Worm (Caenorhabditis elegans): ENCODE data around the gene sdn-1.

sdn-1 gene

DNA sequence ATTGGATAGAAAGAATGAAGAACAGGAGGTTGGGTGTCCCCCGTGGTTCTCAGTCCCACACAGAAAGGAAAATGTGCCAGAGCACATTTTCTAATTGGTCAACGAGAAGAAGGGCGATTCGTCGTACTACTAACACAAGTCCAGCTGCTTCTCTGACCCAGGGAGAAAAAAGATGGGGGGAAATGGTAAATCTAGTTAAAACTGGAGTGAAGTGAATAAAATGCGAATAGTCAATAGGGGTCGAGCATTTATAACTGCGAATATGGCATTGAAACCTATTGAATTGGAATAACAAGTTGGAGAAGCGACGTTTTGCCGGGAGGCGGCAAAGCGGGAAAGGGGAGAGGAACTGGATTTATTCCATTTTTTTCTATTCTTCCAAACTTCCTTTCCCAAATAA lies 29.5 kb upstream of the sdn-1 start:
- TF ChIP-seq unc-42 (tag; optimal IDR thresholded peaks at IDR 0.05) = peak; percentile 56
- no peak for TF ChIP-seq K02D7.2 (tag; optimal IDR thresholded peaks at IDR 0.05)

DNA sequence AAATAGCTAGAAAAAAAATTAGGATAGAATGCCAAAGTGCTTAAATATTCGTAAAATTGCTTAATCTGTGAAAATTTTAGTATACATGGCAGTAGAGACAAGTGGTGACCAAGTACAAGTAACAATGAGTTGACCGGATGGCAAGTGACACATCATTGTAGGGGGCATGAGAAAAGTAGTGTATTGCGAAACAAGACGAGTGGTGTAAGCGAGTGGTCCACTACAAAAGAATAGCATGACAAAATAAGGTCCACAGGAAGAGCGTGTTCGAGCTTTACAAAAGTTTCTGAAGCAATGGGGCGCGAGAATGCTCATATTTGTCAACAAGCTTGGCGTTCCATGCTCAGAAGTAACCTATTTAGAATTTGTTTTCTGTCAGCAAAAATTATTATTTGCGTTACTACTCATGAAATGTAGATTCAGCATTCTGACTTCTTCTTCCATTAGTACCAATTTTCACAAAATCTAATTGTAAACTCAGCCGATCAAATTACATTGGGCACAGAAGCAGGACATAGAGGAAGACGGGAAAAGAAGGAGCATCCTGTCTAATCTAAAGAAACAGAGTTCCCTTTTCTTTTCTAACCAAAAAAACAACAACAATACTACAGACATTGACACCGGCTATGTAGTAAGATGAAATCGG lies 26.5 kb upstream of the sdn-1 start:
- TF ChIP-seq unc-42 (tag; optimal IDR thresholded peaks at IDR 0.05) (peak; percentile 79), ceh-31 (tag; optimal IDR thresholded peaks at IDR 0.05) (no peak)

DNA sequence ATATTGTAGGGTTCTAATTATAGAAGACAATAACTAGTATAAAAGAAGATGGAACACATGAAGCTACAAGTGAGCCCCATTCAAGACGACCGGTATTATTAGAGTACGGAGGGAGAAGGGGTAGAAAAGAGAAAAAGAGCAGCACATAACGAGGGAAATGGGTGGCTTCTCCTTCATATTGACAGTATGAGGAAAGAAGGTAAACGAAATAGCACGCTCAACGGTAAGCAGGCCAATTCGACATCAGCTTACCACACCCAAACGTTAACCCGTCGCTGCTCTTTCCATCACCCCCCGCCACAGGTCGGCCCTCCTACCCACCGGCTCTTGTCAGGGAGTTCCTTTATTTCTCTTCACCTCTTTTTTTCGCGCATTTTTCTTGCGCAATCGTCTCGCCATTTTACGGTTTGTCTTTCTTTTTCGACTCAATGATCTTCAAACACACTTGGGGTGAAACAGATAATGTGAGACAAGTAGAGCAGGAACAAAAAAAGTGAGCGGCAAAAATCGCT lies 25.5 kb upstream of the sdn-1 start:
- TF ChIP-seq ceh-18 (tag; optimal IDR thresholded peaks at IDR 0.05) (peak; percentile 43), tbx-2 (tag; optimal IDR thresholded peaks at IDR 0.05) (peak; percentile 9), ceh-45 (GFP tag; IDR thresholded peaks at IDR 0.05) (no peak), C08G9.2 (tag; optimal IDR thresholded peaks at IDR 0.05) (no peak)

DNA sequence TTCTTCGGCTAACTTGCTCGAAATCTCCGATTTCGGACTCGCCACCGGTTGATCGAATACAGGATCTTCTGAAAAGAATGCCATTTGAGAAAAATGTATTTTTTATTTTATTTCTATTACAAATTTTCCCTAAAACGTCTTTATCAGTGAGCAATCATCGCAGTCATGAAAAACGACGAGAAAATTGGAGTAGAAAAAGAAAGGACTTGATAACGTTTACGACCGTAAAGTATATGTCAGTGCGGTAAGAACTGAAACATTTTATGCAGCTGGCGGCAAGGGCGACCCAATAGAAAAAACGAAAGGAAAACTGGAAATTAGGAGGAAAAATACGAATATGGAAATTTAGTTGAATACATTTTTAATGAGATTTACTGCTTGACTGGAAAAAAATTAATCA lies 24.7 kb upstream of the sdn-1 start:
- no peak for TF ChIP-seq unc-55 (GFP tag; optimal IDR thresholded peaks at IDR 0.05)
- no peak for TF ChIP-seq hlh-8 (tag; optimal IDR thresholded peaks at IDR 0.05)
- TF ChIP-seq Y22D7AL.16 (tag; optimal IDR thresholded peaks at IDR 0.05) = no peak
- no peak for TF ChIP-seq pat-9 (tag; optimal IDR thresholded peaks at IDR 0.05)
- TF ChIP-seq pag-3 (tag; optimal IDR thresholded peaks at IDR 0.05; ENCODE audit: borderline replicate concordance) = no peak
- no peak for TF ChIP-seq rnt-1 (tag; optimal IDR thresholded peaks at IDR 0.05)
- no peak for TF ChIP-seq ceh-30 (tag; optimal IDR thresholded peaks at IDR 0.05)
- TF ChIP-seq hlh-6 (tag; optimal IDR thresholded peaks at IDR 0.05) = no peak
- TF ChIP-seq C08G9.2 (tag; optimal IDR thresholded peaks at IDR 0.05) = no peak
- no peak for TF ChIP-seq pax-1 (tag; optimal IDR thresholded peaks at IDR 0.05)
- no peak for TF ChIP-seq elt-4 (tag; optimal IDR thresholded peaks at IDR 0.05)
- no peak for TF ChIP-seq nhr-11 (tag; optimal IDR thresholded peaks at IDR 0.05)
- no peak for TF ChIP-seq fkh-10 (GFP tag; optimal IDR thresholded peaks at IDR 0.05)
- TF ChIP-seq ceh-34 (tag; optimal IDR thresholded peaks at IDR 0.05) = no peak
- no peak for TF ChIP-seq ref-2 (tag; optimal IDR thresholded peaks at IDR 0.05)
- no peak for TF ChIP-seq sox-4 (tag; optimal IDR thresholded peaks at IDR 0.05)
- TF ChIP-seq ceh-18 (tag; optimal IDR thresholded peaks at IDR 0.05) = no peak
- TF ChIP-seq hlh-13 (GFP tag; optimal IDR thresholded peaks at IDR 0.05) = no peak
- no peak for TF ChIP-seq ceh-45 (GFP tag; IDR thresholded peaks at IDR 0.05)
- no peak for TF ChIP-seq ceh-19 (GFP tag; optimal IDR thresholded peaks at IDR 0.05)

DNA sequence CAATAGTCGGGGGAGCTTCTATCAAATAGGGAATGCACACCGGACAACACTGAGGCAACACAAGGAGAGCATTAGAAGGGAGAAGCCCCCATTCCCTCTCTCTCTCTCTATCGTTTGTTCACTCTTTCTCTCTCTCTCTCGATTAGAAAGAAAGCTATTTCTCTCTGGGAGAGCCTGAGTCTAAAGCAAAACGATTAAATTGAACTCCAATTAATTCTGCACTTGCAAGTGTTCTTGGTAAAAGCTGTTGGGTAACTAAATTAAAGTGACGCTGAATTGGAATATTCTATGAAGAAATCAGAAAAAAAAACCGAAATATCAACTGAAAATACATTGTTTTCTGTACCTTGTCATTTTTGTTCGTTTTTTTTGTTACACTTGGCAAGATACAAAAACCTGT lies 22.9 kb upstream of the sdn-1 start:
- TF ChIP-seq unc-42 (tag; optimal IDR thresholded peaks at IDR 0.05) (peak; percentile 77), syd-9 (tag; optimal IDR thresholded peaks at IDR 0.05) (no peak), ttx-3 (tag; optimal IDR thresholded peaks at IDR 0.05) (peak; percentile 13), tbx-2 (tag; optimal IDR thresholded peaks at IDR 0.05) (peak; percentile 7), F13H6.1 (tag; optimal IDR thresholded peaks at IDR 0.05) (peak; percentile 2), ceh-31 (tag; optimal IDR thresholded peaks at IDR 0.05) (peak; percentile 13)

- TF ChIP-seq nfya-1 (tag; optimal IDR thresholded peaks at IDR 0.05) (no peak), ama-1 (optimal IDR thresholded peaks at IDR 0.05) (no peak), nhr-232 (tag; optimal IDR thresholded peaks at IDR 0.05) (no peak), madf-2 (tag; optimal IDR thresholded peaks at IDR 0.05) (no peak), ahr-1 (tag; optimal IDR thresholded peaks at IDR 0.05) (no peak), che-1 (tag; optimal IDR thresholded peaks at IDR 0.05) (no peak), ref-2 (tag; optimal IDR thresholded peaks at IDR 0.05) (no peak), mec-3 (tag; optimal IDR thresholded peaks at IDR 0.05; ENCODE audit: borderline replicate concordance) (no peak), K09A11.1 (tag; optimal IDR thresholded peaks at IDR 0.05; ENCODE audit: insufficient read depth) (no peak), odd-2 (tag; optimal IDR thresholded peaks at IDR 0.05) (no peak), F13H6.1 (tag; optimal IDR thresholded peaks at IDR 0.05) (no peak), sox-2 (GFP tag; IDR thresholded peaks at IDR 0.05) (no peak), pat-9 (tag; optimal IDR thresholded peaks at IDR 0.05) (no peak), hlh-8 (tag; optimal IDR thresholded peaks at IDR 0.05) (no peak), ceh-14 (tag; optimal IDR thresholded peaks at IDR 0.05) (no peak), ceh-34 (tag; optimal IDR thresholded peaks at IDR 0.05) (no peak), fkh-10 (GFP tag; optimal IDR thresholded peaks at IDR 0.05) (no peak), hlh-15 (tag; optimal IDR thresholded peaks at IDR 0.05) (no peak), ceh-24 (tag; optimal IDR thresholded peaks at IDR 0.05) (no peak), pax-1 (tag; optimal IDR thresholded peaks at IDR 0.05) (no peak)
These were observed 19.2 kb upstream of the sdn-1 start for ce11 chrX:10612355-10612754.

Measured in whole organism, late embryonic.